Worm (Caenorhabditis elegans): ENCODE data around the gene osm-7.

Gene osm-7

DNA sequence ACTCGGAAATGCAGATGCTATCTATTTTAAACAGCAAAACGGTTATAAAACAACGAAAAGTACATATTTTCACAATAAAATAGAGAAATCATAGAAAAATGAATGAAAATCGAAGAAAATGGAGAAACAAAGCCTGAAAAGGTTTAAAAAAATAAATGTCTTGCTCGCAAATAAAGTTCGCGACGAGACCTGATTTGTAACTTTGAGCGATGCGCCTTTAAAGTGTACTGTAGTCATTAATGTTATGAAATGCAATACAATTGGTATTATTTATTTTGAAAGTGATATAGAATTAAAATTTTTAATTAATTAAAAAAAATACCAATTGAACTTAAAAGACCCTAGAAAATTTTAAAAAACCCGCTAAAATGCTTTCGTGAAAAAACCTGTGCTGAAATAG is 14.7 kb upstream of the osm-7 start:
- no peak for TF ChIP-seq nhr-12 (tag; optimal IDR thresholded peaks at IDR 0.05)

DNA sequence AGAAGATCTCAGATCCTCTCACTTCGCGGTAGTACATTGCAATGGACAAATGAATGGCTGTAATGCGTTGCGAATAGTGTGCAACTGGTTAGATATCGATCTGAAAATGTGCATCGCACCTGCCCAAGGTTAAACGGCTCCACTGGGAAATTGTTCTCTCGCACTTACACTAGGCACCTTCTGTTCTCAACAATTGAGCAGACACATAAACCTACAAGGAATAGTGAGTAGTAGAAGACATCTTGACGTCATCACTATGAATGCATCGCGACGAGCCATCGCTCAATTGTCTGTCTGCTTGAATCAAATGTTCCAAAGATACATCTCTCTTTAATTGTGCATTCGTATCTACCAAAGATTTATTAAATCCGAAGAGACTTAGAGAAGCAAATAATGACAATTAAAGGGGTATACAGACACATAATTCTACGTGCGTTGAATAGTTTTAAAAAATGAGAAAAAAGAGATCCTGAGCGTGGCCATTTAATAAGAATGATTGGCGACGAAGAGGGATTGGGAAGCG is 12.9 kb upstream of the osm-7 start, which contains the start of gene T05D4.2:
T05D4.2 (minus strand) TSS at position 83 of the 523 bp plus-strand sequence.
- TF ChIP-seq ztf-11 (tag; optimal IDR thresholded peaks at IDR 0.05) (no peak), blmp-1 (tag; optimal IDR thresholded peaks at IDR 0.05) (no peak), cnd-1 (tag; optimal IDR thresholded peaks at IDR 0.05) (no peak), pha-4 (tag; optimal IDR thresholded peaks at IDR 0.05) (no peak), bed-3 (GFP tag; optimal IDR thresholded peaks at IDR 0.05) (no peak), mep-1 (tag; optimal IDR thresholded peaks at IDR 0.05) (no peak), mls-2 (tag; optimal IDR thresholded peaks at IDR 0.05) (no peak), nhr-12 (tag; optimal IDR thresholded peaks at IDR 0.05) (no peak)

DNA sequence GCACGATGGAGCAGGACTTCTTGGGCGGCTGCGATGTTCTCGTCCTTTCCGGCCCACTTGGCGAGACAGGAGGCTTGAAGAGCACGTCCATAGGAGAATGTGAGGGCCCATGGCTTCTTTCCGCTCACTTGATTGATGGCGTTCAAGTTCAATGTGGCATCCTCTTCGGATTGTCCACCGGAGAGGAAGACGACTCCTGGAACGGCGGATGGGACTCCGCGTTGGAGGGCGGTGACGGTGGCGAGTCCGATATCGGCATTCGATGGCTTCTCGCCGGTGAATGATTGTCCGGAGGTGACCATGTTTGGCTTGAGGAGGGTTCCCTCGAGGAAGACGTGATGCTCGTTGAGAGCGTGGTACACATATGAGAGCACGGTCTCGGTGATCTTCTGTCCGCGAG is 12.4 kb upstream of the osm-7 start:
- TF ChIP-seq ztf-11 (tag; optimal IDR thresholded peaks at IDR 0.05) (no peak), nhr-12 (tag; optimal IDR thresholded peaks at IDR 0.05) (no peak), ces-1 (GFP tag; optimal IDR thresholded peaks at IDR 0.05) (no peak), lsy-2 (tag; optimal IDR thresholded peaks at IDR 0.05) (no peak), unc-39 (tag; optimal IDR thresholded peaks at IDR 0.05) (no peak), ceh-43 (GFP tag; optimal IDR thresholded peaks at IDR 0.05) (no peak), pha-4 (tag; optimal IDR thresholded peaks at IDR 0.05) (no peak), sem-2 (GFP tag; optimal IDR thresholded peaks at IDR 0.05) (no peak), mep-1 (tag; optimal IDR thresholded peaks at IDR 0.05) (no peak), tbx-8 (GFP tag; optimal IDR thresholded peaks at IDR 0.05) (no peak), nhr-237 (tag; optimal IDR thresholded peaks at IDR 0.05) (no peak), elt-1 (tag; optimal IDR thresholded peaks at IDR 0.05; ENCODE audit: borderline replicate concordance, insufficient read depth) (no peak), nhr-76 (tag; optimal IDR thresholded peaks at IDR 0.05) (no peak), mab-5 (tag; optimal IDR thresholded peaks at IDR 0.05) (no peak)

DNA sequence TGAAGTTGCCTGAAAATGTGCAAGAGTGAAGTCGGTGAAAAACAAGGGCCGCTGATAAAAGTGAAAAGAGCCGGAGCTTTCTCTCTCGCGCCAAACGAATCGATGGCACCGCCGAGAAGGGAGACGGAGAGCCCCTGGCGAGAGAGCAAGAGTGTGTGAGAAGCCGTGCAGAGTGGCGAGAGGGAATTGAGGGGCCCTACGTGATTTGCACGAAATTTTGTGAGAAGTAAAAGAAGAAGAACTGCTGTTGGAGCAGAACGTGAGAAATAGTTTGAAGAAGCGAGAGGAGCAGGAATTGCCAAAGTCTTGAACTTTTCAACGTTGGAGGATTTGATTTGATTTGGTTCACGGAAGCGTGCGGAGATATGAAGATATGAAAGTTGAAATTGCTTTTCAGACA is 11.1 kb upstream of the osm-7 start, which contains the start of gene aldo-1:
aldo-1 (minus strand) TSS at position 9 of the 400 bp plus-strand sequence.
- TF ChIP-seq ces-1 (GFP tag; optimal IDR thresholded peaks at IDR 0.05) (peak; percentile 74), nhr-2 (tag; optimal IDR thresholded peaks at IDR 0.05) (no peak), unc-120 (tag; optimal IDR thresholded peaks at IDR 0.05; ENCODE audit: poor library complexity, severe bottlenecking) (peak; percentile 73)

DNA sequence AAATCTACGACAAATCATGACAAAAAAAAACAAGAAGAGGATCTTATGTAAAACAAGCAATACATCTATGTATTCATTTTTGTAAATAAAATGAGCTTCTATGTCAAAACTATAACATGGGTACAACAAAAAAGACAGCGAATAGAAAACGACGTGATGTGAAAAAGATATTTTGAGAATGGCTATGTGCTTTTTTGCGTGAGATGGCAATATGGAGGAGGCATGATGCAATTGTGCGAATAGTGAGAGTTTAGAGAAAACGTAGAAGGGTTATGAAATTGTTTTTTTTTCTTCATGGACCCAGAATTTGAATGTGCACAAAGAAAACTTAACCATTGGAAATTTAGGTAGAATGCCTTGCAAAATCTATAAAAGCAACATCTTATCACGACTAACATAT is 10.0 kb upstream of the osm-7 start:
- TF ChIP-seq unc-39 (tag; optimal IDR thresholded peaks at IDR 0.05) (no peak), ces-1 (GFP tag; optimal IDR thresholded peaks at IDR 0.05) (peak; percentile 60), ham-2 (GFP tag; optimal IDR thresholded peaks at IDR 0.05) (no peak), tbx-8 (GFP tag; optimal IDR thresholded peaks at IDR 0.05) (no peak)

DNA sequence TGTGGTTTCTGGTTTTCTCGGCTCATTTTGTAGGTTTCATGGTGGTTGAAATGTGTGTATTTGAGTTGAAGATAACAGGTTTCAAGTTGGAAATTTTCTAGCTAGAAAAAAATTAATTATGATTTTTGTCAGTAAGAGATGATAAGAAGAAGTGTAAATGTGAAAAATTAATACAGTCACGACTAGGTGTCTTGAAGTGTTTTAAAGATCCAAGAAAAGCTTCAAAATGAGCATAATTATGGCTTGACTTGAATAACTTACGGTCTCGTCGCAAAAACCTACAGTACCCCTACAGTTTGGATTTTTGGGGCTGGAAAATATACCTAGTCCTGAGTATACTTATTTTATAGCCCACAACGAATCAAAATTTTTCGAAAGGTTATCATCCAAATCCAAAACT is 5.6 kb upstream of the osm-7 start, which contains the start of gene exc-12:
exc-12 (minus strand) TSS at position 101 of the 400 bp plus-strand sequence.
- no peak for TF ChIP-seq unc-62 (GFP tag; optimal IDR thresholded peaks at IDR 0.05)
- no peak for TF ChIP-seq ceh-43 (GFP tag; optimal IDR thresholded peaks at IDR 0.05)
- no peak for TF ChIP-seq hlh-1 (tag; optimal IDR thresholded peaks at IDR 0.05)
- no peak for TF ChIP-seq unc-39 (tag; optimal IDR thresholded peaks at IDR 0.05)
- TF ChIP-seq ceh-83 (GFP tag; optimal IDR thresholded peaks at IDR 0.05), result no peak
- no peak for TF ChIP-seq nhr-2 (tag; optimal IDR thresholded peaks at IDR 0.05)
- TF ChIP-seq sptf-1 (tag; optimal IDR thresholded peaks at IDR 0.05), result no peak
- no peak for TF ChIP-seq sem-2 (GFP tag; optimal IDR thresholded peaks at IDR 0.05)
- TF ChIP-seq lin-32 (GFP tag; optimal IDR thresholded peaks at IDR 0.05), result no peak
- no peak for TF ChIP-seq nhr-237 (tag; optimal IDR thresholded peaks at IDR 0.05)
- TF ChIP-seq nhr-28 (tag; optimal IDR thresholded peaks at IDR 0.05), result no peak
- no peak for TF ChIP-seq zip-8 (tag; optimal IDR thresholded peaks at IDR 0.05)
- no peak for TF ChIP-seq elt-1 (tag; optimal IDR thresholded peaks at IDR 0.05; ENCODE audit: borderline replicate concordance, insufficient read depth)
- TF ChIP-seq elt-3 (tag; optimal IDR thresholded peaks at IDR 0.05), result no peak
- TF ChIP-seq nhr-12 (tag; optimal IDR thresholded peaks at IDR 0.05), result no peak
- no peak for TF ChIP-seq flh-1 (GFP tag; optimal IDR thresholded peaks at IDR 0.05)
- TF ChIP-seq cnd-1 (tag; optimal IDR thresholded peaks at IDR 0.05), result no peak
- no peak for TF ChIP-seq nhr-76 (tag; optimal IDR thresholded peaks at IDR 0.05)
- TF ChIP-seq tbx-8 (GFP tag; optimal IDR thresholded peaks at IDR 0.05), result no peak
- no peak for TF ChIP-seq ztf-11 (tag; optimal IDR thresholded peaks at IDR 0.05)

All from whole organism, mixed stage, embryonic.